Fruit fly (Drosophila melanogaster) whole organism, embryonic: ENCODE measurements around the gene Ctr1B.

Experiments used
- ATbp ChIP-seq: fragments of 200-800 bp; sonication (Bioruptor generic); optimal IDR thresholded peaks from 2 replicates; lab custom pipeline; 2017; ENCODE audit warnings: missing biosample characterization, mild to moderate bottlenecking, missing genetic modification characterization, missing genetic modification reagents
- Atf6 ChIP-seq: fragments of 200-800 bp; sonication (Bioruptor generic); IDR thresholded peaks from 2 replicates; pipeline ENCODE4 v1.3.6; 2022; ENCODE audit warnings: missing biosample characterization, missing genetic modification characterization
- BEAF-32 ChIP-seq: fragments of 200-800 bp; sonication (Bioruptor generic); optimal IDR thresholded peaks from 3 replicates; lab custom pipeline; 2017; ENCODE audit warnings: missing biosample characterization, missing genetic modification characterization, mild to moderate bottlenecking, moderate library complexity, missing genetic modification reagents
- Blimp-1 ChIP-seq: fragments of 200-800 bp; sonication (Bioruptor generic); optimal IDR thresholded peaks from 3 replicates; lab custom pipeline; 2018; ENCODE audit warnings: missing biosample characterization, missing genetic modification characterization, mild to moderate bottlenecking, moderate library complexity, missing genetic modification reagents
- CG12236 ChIP-seq: fragments of 200-800 bp; sonication (Bioruptor generic); optimal IDR thresholded peaks from 2 replicates; lab custom pipeline; 2016; ENCODE audit warnings: missing biosample characterization, missing genetic modification characterization
- CG1529 ChIP-seq: fragments of 200-800 bp; sonication (Bioruptor generic); optimal IDR thresholded peaks from 3 replicates; lab custom pipeline; 2018; ENCODE audit warnings: missing biosample characterization, missing genetic modification characterization
- CG1602 ChIP-seq: fragments of 200-800 bp; sonication (Bioruptor generic); optimal IDR thresholded peaks from 3 replicates; lab custom pipeline; 2016; ENCODE audit warnings: missing biosample characterization, missing genetic modification characterization
- CG2116 ChIP-seq: fragments of 200-800 bp; sonication (Bioruptor generic); optimal IDR thresholded peaks from 3 replicates; lab custom pipeline; 2018; ENCODE audit warnings: missing biosample characterization, mild to moderate bottlenecking, missing genetic modification characterization
- CG2129 ChIP-seq: fragments of 200-800 bp; sonication (Bioruptor generic); IDR thresholded peaks from 2 replicates; pipeline ENCODE4 v1.3.6; 2022; ENCODE audit warnings: missing biosample characterization, missing genetic modification characterization; ENCODE audit not compliant: partially characterized antibody
- CG30020 ChIP-seq: fragments of 200-800 bp; optimal IDR thresholded peaks from 2 replicates; lab custom pipeline; 2019; ENCODE audit warnings: missing biosample characterization, mild to moderate bottlenecking, missing genetic modification characterization, moderate library complexity
- CG31224 ChIP-seq: fragments of 200-800 bp; sonication (Bioruptor generic); IDR thresholded peaks from 2 replicates; pipeline ENCODE4 v1.3.6; 2022; ENCODE audit warnings: missing biosample characterization, missing genetic modification characterization
- CG3163 ChIP-seq: fragments of 200-800 bp; sonication (Bioruptor generic); optimal IDR thresholded peaks from 3 replicates; lab custom pipeline; 2016; ENCODE audit warnings: missing biosample characterization, missing genetic modification characterization
- CG7556 ChIP-seq: fragments of 200-800 bp; sonication (Bioruptor generic); optimal IDR thresholded peaks from 2 replicates; lab custom pipeline; 2017; ENCODE audit warnings: missing biosample characterization, mild to moderate bottlenecking, missing genetic modification characterization
- CG8359 ChIP-seq: fragments of 200-800 bp; sonication (Bioruptor generic); optimal IDR thresholded peaks from 2 replicates; lab custom pipeline; 2017; ENCODE audit warnings: missing biosample characterization, mild to moderate bottlenecking, missing genetic modification characterization, borderline replicate concordance
- CoRest ChIP-seq: fragments of 200-800 bp; sonication (Bioruptor generic); optimal IDR thresholded peaks from 3 replicates; lab custom pipeline; 2018; ENCODE audit warnings: missing biosample characterization, mild to moderate bottlenecking, missing genetic modification characterization, moderate library complexity
- D ChIP-seq, 2 experiments: fragments of 200-800 bp in 1 of 2; fragments of >200 bp in 1 of 2; sonication (Bioruptor generic) in 1 of 2; optimal IDR thresholded peaks; 2 replicates in 1 of 2; 3 replicates in 1 of 2; lab custom pipeline; 2017; ENCODE audit warnings: mild to moderate bottlenecking in 1 of 2, missing biosample characterization in 1 of 2, missing genetic modification characterization in 1 of 2, missing genetic modification reagents in 1 of 2
- Dek ChIP-seq: fragments of 200-800 bp; sonication (Bioruptor generic); optimal IDR thresholded peaks from 3 replicates; lab custom pipeline; 2019; ENCODE audit warnings: missing biosample characterization, mild to moderate bottlenecking, missing genetic modification characterization, moderate library complexity
- Dp ChIP-seq: fragments of 200-800 bp; sonication (Bioruptor generic); optimal IDR thresholded peaks from 2 replicates; lab custom pipeline; 2018; ENCODE audit warnings: missing biosample characterization, mild to moderate bottlenecking, missing genetic modification characterization, moderate library complexity
- Drgx ChIP-seq: fragments of 200-800 bp; sonication (Bioruptor generic); IDR thresholded peaks from 2 replicates; pipeline ENCODE4 v1.3.6; 2022; ENCODE audit warnings: missing biosample characterization, missing genetic modification characterization
- Fer1 ChIP-seq: fragments of 200-800 bp; sonication (Bioruptor generic); optimal IDR thresholded peaks from 2 replicates; lab custom pipeline; 2017; ENCODE audit warnings: missing biosample characterization, mild to moderate bottlenecking, missing genetic modification characterization
- Gug ChIP-seq: fragments of 200-800 bp; sonication (Bioruptor generic); IDR thresholded peaks from 4 replicates; pipeline ENCODE4 v1.3.6; 2022; ENCODE audit warnings: missing biosample characterization, missing genetic modification characterization
- HLH3B ChIP-seq: fragments of 200-800 bp; sonication (Bioruptor generic); IDR thresholded peaks from 2 replicates; pipeline ENCODE4 v1.3.6; 2022; ENCODE audit warnings: missing biosample characterization, missing genetic modification characterization
- Jarid2 ChIP-seq: fragments of 200-800 bp; sonication (Bioruptor generic); optimal IDR thresholded peaks from 3 replicates; lab custom pipeline; 2017; ENCODE audit warnings: mild to moderate bottlenecking, missing biosample characterization, missing genetic modification reagents, missing genetic modification characterization
- Myb ChIP-seq: fragments of 200-800 bp; sonication (Bioruptor generic); optimal IDR thresholded peaks from 2 replicates; lab custom pipeline; 2016; ENCODE audit warnings: missing biosample characterization, missing genetic modification characterization
- NK7.1 ChIP-seq: fragments of 200-800 bp; sonication (Bioruptor generic); optimal IDR thresholded peaks from 3 replicates; lab custom pipeline; 2016; ENCODE audit warnings: missing biosample characterization, missing genetic modification characterization
- Nf-YA ChIP-seq: fragments of 200-800 bp; sonication (Bioruptor generic); IDR thresholded peaks from 2 replicates; pipeline ENCODE4 v1.3.6; 2022; ENCODE audit warnings: missing biosample characterization, missing genetic modification characterization
- Pdp1 ChIP-seq, 2 experiments: fragments of 200-800 bp; sonication (Bioruptor generic); optimal IDR thresholded peaks; 3 replicates each; lab custom pipeline; 2016; ENCODE audit warnings: missing biosample characterization in 2 of 2, missing genetic modification characterization in 2 of 2, mild to moderate bottlenecking in 1 of 2, moderate library complexity in 1 of 2
- Rx ChIP-seq: fragments of 200-800 bp; sonication (Bioruptor generic); IDR thresholded peaks from 2 replicates; pipeline ENCODE4 v1.3.6; 2022; ENCODE audit warnings: missing biosample characterization, missing genetic modification characterization
- Scr ChIP-seq: fragments of 200-800 bp; sonication (Bioruptor generic); IDR thresholded peaks from 2 replicates; pipeline ENCODE4 v1.3.6; 2022; ENCODE audit warnings: missing biosample characterization, missing genetic modification characterization; ENCODE audit not compliant: partially characterized antibody
- Side ChIP-seq: fragments of 200-800 bp; sonication (Bioruptor generic); optimal IDR thresholded peaks from 2 replicates; lab custom pipeline; 2016; ENCODE audit warnings: missing biosample characterization, missing genetic modification characterization
- amos ChIP-seq: fragments of 200-800 bp; sonication (Bioruptor generic); IDR thresholded peaks from 2 replicates; pipeline ENCODE4 v1.3.6; 2022; ENCODE audit warnings: missing biosample characterization, missing genetic modification characterization; ENCODE audit not compliant: partially characterized antibody
- cad ChIP-seq: fragments of >200 bp; optimal IDR thresholded peaks from 2 replicates; lab custom pipeline; 2017; ENCODE audit warnings: missing biosample characterization, missing genetic modification characterization
- chinmo ChIP-seq: fragments of 200-800 bp; sonication (Bioruptor generic); IDR thresholded peaks from 4 replicates; pipeline ENCODE4 v1.3.6; 2022; ENCODE audit warnings: missing biosample characterization, missing genetic modification characterization; ENCODE audit not compliant: partially characterized antibody
- dan ChIP-seq: fragments of 200-800 bp; sonication (Bioruptor generic); IDR thresholded peaks from 2 replicates; pipeline ENCODE4 v1.3.6; 2022; ENCODE audit warnings: missing biosample characterization, missing genetic modification characterization
- ewg ChIP-seq: fragments of 200-800 bp; sonication (Bioruptor generic); optimal IDR thresholded peaks from 3 replicates; lab custom pipeline; 2017; ENCODE audit warnings: mild to moderate bottlenecking, missing biosample characterization, missing genetic modification reagents, missing genetic modification characterization
- fu2 ChIP-seq: fragments of 200-800 bp; sonication (Bioruptor generic); optimal IDR thresholded peaks from 2 replicates; lab custom pipeline; 2016; ENCODE audit warnings: missing biosample characterization, missing genetic modification characterization
- gfzf ChIP-seq: fragments of 200-800 bp; sonication (Bioruptor generic); optimal IDR thresholded peaks from 2 replicates; lab custom pipeline; 2016; ENCODE audit warnings: missing biosample characterization, mild to moderate bottlenecking, missing genetic modification characterization, moderate library complexity
- gt ChIP-seq: fragments of 200-800 bp; sonication (Bioruptor generic); IDR thresholded peaks from 2 replicates; pipeline ENCODE4 v1.3.6; 2022; ENCODE audit warnings: missing biosample characterization, missing genetic modification characterization
- her ChIP-seq: fragments of 200-800 bp; sonication (Bioruptor generic); optimal IDR thresholded peaks from 2 replicates; lab custom pipeline; 2016; ENCODE audit warnings: missing biosample characterization, missing genetic modification characterization
- insv ChIP-seq, 2 experiments: fragments of 200-800 bp; sonication (Bioruptor generic); optimal IDR thresholded peaks; 3 replicates each; lab custom pipeline; 2016 to 2018; ENCODE audit warnings: missing biosample characterization in 2 of 2, missing genetic modification characterization in 2 of 2
- kah ChIP-seq: fragments of 200-800 bp; sonication (Bioruptor generic); optimal IDR thresholded peaks from 2 replicates; lab custom pipeline; 2018; ENCODE audit warnings: missing biosample characterization, mild to moderate bottlenecking, missing genetic modification characterization
- mld ChIP-seq: fragments of 200-800 bp; sonication (Bioruptor generic); IDR thresholded peaks from 3 replicates; pipeline ENCODE4 v1.3.6; 2022; ENCODE audit warnings: missing biosample characterization, missing genetic modification characterization; ENCODE audit not compliant: partially characterized antibody
- onecut ChIP-seq: fragments of 200-800 bp; sonication (Bioruptor generic); IDR thresholded peaks from 2 replicates; pipeline ENCODE4 v1.3.6; 2022; ENCODE audit warnings: missing biosample characterization, missing genetic modification characterization
- phol ChIP-seq: fragments of 200-800 bp; sonication (Bioruptor generic); optimal IDR thresholded peaks from 3 replicates; lab custom pipeline; 2018; ENCODE audit warnings: missing biosample characterization, mild to moderate bottlenecking, missing genetic modification characterization, moderate library complexity
- prd ChIP-seq, 3 experiments: fragments of >200 bp in 2 of 3; fragments of 200-800 bp in 1 of 3; sonication (Bioruptor generic) in 1 of 3; optimal IDR thresholded peaks in 2 of 3; IDR thresholded peaks in 1 of 3; 2 replicates in 2 of 3; 3 replicates in 1 of 3; pipeline versions ENCODE4 v1.3.6 to Lab custom; 2017 to 2022; ENCODE audit warnings: missing biosample characterization in 1 of 3, missing genetic modification characterization in 1 of 3
- pros ChIP-seq: fragments of 200-800 bp; sonication (Bioruptor generic); optimal IDR thresholded peaks from 3 replicates; lab custom pipeline; 2019; ENCODE audit warnings: missing biosample characterization, mild to moderate bottlenecking, missing genetic modification characterization, moderate library complexity
- pzg ChIP-seq: fragments of 200-800 bp; sonication (Bioruptor generic); optimal IDR thresholded peaks from 3 replicates; lab custom pipeline; 2018; ENCODE audit warnings: missing biosample characterization, mild to moderate bottlenecking, missing genetic modification characterization, moderate library complexity
- salm ChIP-seq: fragments of 200-800 bp; sonication (Bioruptor generic); optimal IDR thresholded peaks from 2 replicates; lab custom pipeline; 2018; ENCODE audit warnings: missing biosample characterization, mild to moderate bottlenecking, missing genetic modification characterization
- unc-4 ChIP-seq: fragments of 200-800 bp; sonication (Bioruptor generic); IDR thresholded peaks from 2 replicates; pipeline ENCODE4 v1.3.6; 2022; ENCODE audit warnings: missing biosample characterization, missing genetic modification characterization; ENCODE audit not compliant: partially characterized antibody
- yki ChIP-seq: fragments of >200 bp; optimal IDR thresholded peaks from 3 replicates; lab custom pipeline; 2018

Ctr1B gene

DNA sequence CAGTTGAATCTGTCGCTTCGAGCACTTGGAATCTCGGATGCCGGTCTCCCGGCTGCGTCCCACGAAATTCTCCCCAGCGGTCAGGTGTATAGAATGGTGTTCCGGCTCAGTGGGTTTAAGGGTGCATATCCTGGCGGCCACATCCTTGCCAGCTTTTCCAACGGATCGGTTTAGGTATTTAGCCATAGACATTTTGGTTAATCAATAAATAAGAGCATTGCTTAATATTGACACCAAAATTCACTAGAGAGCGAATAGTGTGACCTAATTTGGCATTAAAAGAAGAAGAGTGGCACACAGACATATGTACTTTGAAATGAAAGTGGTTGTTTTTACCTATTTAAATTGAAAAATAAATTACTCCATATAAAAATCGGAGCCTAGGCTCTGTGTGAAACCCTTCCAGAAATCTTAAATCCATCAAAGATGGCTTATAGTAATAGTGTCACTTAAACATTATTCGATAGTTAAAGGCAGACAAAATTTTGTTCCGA is 25.9 kb downstream of the Ctr1B start, which contains the start of the genes PNKP and COX7AL (continued):
- TF ChIP-seq Blimp-1 (GFP tag; lab: Kevin White, UChicago): no peak
- TF ChIP-seq her (GFP tag; lab: Kevin White, UChicago): no peak
- no peak for TF ChIP-seq Myb
- no peak for TF ChIP-seq Gug (GFP tag; lab: Robert Waterston, UW)
- no peak for TF ChIP-seq CG3163 (GFP tag; lab: Kevin White, UChicago)
- no peak for TF ChIP-seq CG31224
- no peak for TF ChIP-seq Jarid2 (GFP tag; lab: Kevin White, UChicago)
- TF ChIP-seq gt (GFP tag; lab: Robert Waterston, UW): no peak
- TF ChIP-seq cad (GFP tag; lab: Kevin White, UChicago): no peak
- TF ChIP-seq salm (tag; lab: Kevin White, UChicago): no peak
- no peak for TF ChIP-seq unc-4 (GFP tag; lab: Robert Waterston, UW)
- TF ChIP-seq D (optimal IDR thresholded peaks at IDR 0.05; lab: Kevin White, UChicago): no peak
- TF ChIP-seq D (GFP tag; optimal IDR thresholded peaks at IDR 0.05; lab: Kevin White, UChicago): no peak
- TF ChIP-seq CG2129: no peak
- no peak for TF ChIP-seq pros (GFP tag; lab: Kevin White, UChicago)
- TF ChIP-seq Drgx (GFP tag; lab: Robert Waterston, UW): no peak
- no peak for TF ChIP-seq Dek (tag; lab: Kevin White, UChicago)
- TF ChIP-seq CG8359: no peak
- no peak for TF ChIP-seq prd (optimal IDR thresholded peaks at IDR 0.05; lab: Kevin White, UChicago)
- TF ChIP-seq prd (GFP tag; IDR thresholded peaks at IDR 0.05; lab: Robert Waterston, UW): no peak
- no peak for TF ChIP-seq Atf6 (GFP tag; lab: Robert Waterston, UW)
- TF ChIP-seq Nf-YA: no peak
- TF ChIP-seq kah: peak; percentile 4
- no peak for TF ChIP-seq fu2 (GFP tag; lab: Kevin White, UChicago)
- TF ChIP-seq Rx (GFP tag; lab: Robert Waterston, UW): no peak
- TF ChIP-seq Side (GFP tag; lab: Kevin White, UChicago): no peak
- no peak for TF ChIP-seq mld (GFP tag; lab: Robert Waterston, UW)
- TF ChIP-seq amos: no peak
- no peak for TF ChIP-seq CG7556
- TF ChIP-seq yki: no peak
- TF ChIP-seq NK7.1 (GFP tag; lab: Kevin White, UChicago): no peak
- no peak for TF ChIP-seq CG30020 (tag; lab: Kevin White, UChicago)
- TF ChIP-seq CG1602 (GFP tag; lab: Kevin White, UChicago): no peak
- TF ChIP-seq dan (GFP tag; lab: Robert Waterston, UW): no peak
- no peak for TF ChIP-seq Fer1 (GFP tag; lab: Kevin White, UChicago)
- TF ChIP-seq onecut (GFP tag; lab: Robert Waterston, UW): peak; percentile 89
- TF ChIP-seq ATbp: no peak
- TF ChIP-seq CG1529: no peak
- TF ChIP-seq CoRest (tag; lab: Kevin White, UChicago): no peak

DNA sequence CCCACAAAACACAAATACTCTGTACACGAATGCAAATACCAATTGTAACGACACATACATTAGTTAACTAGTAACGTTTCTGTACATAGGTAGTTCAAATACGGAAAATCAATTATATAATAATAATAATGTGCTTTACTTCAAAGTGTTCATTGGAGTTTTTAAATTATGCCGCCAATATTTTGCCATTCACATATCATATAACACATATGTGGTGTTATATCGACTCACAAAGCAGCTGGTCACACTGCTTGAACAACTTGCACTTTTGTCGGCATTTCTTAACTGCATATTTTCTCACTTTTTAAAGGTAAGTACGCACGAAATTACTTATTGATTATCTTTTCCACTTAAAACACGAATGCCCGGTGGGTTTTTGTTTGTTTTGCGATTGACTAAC is 26.8 kb downstream of the Ctr1B start, which contains the start of gene DppIII:
Gene DppIII, plus strand, starts transcription at position 227 of the 400 bp plus-strand sequence.
- TF ChIP-seq CG12236 (GFP tag; lab: Kevin White, UChicago) (no peak), gfzf (GFP tag; lab: Kevin White, UChicago) (peak; percentile 65), insv (GFP tag; optimal IDR thresholded peaks at IDR 0.05; lab: Kevin White, UChicago) (no peak), HLH3B (GFP tag; lab: Robert Waterston, UW) (no peak), phol (tag; lab: Kevin White, UChicago) (peak; percentile 16), unc-4 (GFP tag; lab: Robert Waterston, UW) (0 out of 2 replicates have a peak, but pooled peaks have one; percentile 27), Scr (0 out of 2 replicates have a peak, but pooled peaks have one; percentile 25), Fer1 (GFP tag; lab: Kevin White, UChicago) (no peak), Dp (GFP tag; lab: Kevin White, UChicago) (peak; percentile 78), chinmo (0 out of 4 replicates have a peak, but pooled peaks have one; percentile 44), CG2116 (GFP tag; lab: Kevin White, UChicago) (no peak), Pdp1 (GFP tag; optimal IDR thresholded peaks at IDR 0.05; lab: Kevin White, UChicago) (peak in 1 of 2 experiments; percentile 84), ewg (GFP tag; lab: Kevin White, UChicago) (no peak), BEAF-32 (peak; percentile 39), pzg (peak; percentile 55), Blimp-1 (GFP tag; lab: Kevin White, UChicago) (peak; percentile 78)
